Worm (Caenorhabditis elegans) whole organism, young adult: Measurements from ENCODE around the gene F13A2.4.

Source experiments
- B0019.2 ChIP-seq: fragments of 200-800 bp; sonication (Bioruptor generic); conservative IDR thresholded peaks from 2 replicates; pipeline ENCODE4 v1.3.6; 2022; ENCODE audit warnings: missing genetic modification reagents, missing genetic modification characterization, missing compliant biosample characterization
- B0261.1 ChIP-seq: sonication (generic microtip); optimal IDR thresholded peaks from 2 replicates; lab custom pipeline; 2016; ENCODE audit warnings: mild to moderate bottlenecking, missing genetic modification characterization, moderate library complexity, missing compliant biosample characterization
- C17E4.6 ChIP-seq: fragments of 200-800 bp; sonication (Bioruptor generic); IDR thresholded peaks from 2 replicates; pipeline ENCODE4 v1.3.6; 2022; ENCODE audit warnings: missing genetic modification reagents, missing genetic modification characterization, missing compliant biosample characterization
- F10E7.11 ChIP-seq: sonication (generic microtip); optimal IDR thresholded peaks from 2 replicates; lab custom pipeline; 2017; ENCODE audit warnings: mild to moderate bottlenecking, missing genetic modification characterization, moderate library complexity, missing compliant biosample characterization
- F23B12.7 ChIP-seq: sonication (generic microtip); optimal IDR thresholded peaks from 2 replicates; lab custom pipeline; 2017; ENCODE audit warnings: missing genetic modification characterization, mild to moderate bottlenecking, missing compliant biosample characterization, antibody characterized with exemption, moderate library complexity; ENCODE audit not compliant: insufficient read depth
- F39B2.1 ChIP-seq: fragments of 200-800 bp; sonication (Bioruptor generic); IDR thresholded peaks from 2 replicates; pipeline ENCODE4 v1.3.6; 2022; ENCODE audit warnings: missing genetic modification reagents, missing genetic modification characterization, missing compliant biosample characterization
- F57A8.1 ChIP-seq: fragments of 200-800 bp; sonication (Bioruptor generic); optimal IDR thresholded peaks from 2 replicates; lab custom pipeline; 2018; ENCODE audit warnings: mild to moderate bottlenecking, missing genetic modification characterization, moderate library complexity, missing compliant biosample characterization
- T26A5.8 ChIP-seq: sonication (generic microtip); optimal IDR thresholded peaks from 2 replicates; lab custom pipeline; 2016; ENCODE audit warnings: missing genetic modification characterization, missing compliant biosample characterization
- Y53F4B.3 ChIP-seq: fragments of 200-800 bp; sonication (Bioruptor generic); IDR thresholded peaks from 2 replicates; pipeline ENCODE4 v1.3.6; 2022; ENCODE audit warnings: missing genetic modification reagents, missing genetic modification characterization, missing compliant biosample characterization
- aptf-2 ChIP-seq: fragments of 200-800 bp; sonication (Bioruptor generic); conservative IDR thresholded peaks from 2 replicates; pipeline ENCODE4 v1.3.6; 2022; ENCODE audit warnings: missing genetic modification reagents, missing genetic modification characterization, missing compliant biosample characterization
- bed-2 ChIP-seq: fragments of 200-800 bp; sonication (Bioruptor generic); IDR thresholded peaks from 2 replicates; pipeline ENCODE4 v1.3.6; 2022; ENCODE audit warnings: missing genetic modification reagents, missing genetic modification characterization, missing compliant biosample characterization
- cebp-1 ChIP-seq, 2 experiments: fragments of 200-800 bp in 1 of 2; sonication (Bioruptor generic) in 1 of 2; sonication (generic microtip) in 1 of 2; IDR thresholded peaks in 1 of 2; optimal IDR thresholded peaks in 1 of 2; 2 replicates each; pipeline versions ENCODE4 v1.3.6 to Lab custom; 2017 to 2022; ENCODE audit warnings: missing compliant biosample characterization in 2 of 2, missing genetic modification characterization in 2 of 2, mild to moderate bottlenecking in 1 of 2, missing genetic modification reagents in 1 of 2, moderate library complexity in 1 of 2
- ceh-40 ChIP-seq: fragments of 200-800 bp; sonication (Bioruptor generic); IDR thresholded peaks from 2 replicates; pipeline ENCODE4 v1.3.6; 2022; ENCODE audit warnings: missing genetic modification characterization, missing compliant biosample characterization
- chd-7 ChIP-seq: sonication (generic microtip); optimal IDR thresholded peaks from 2 replicates; lab custom pipeline; 2016; ENCODE audit warnings: mild to moderate bottlenecking, missing genetic modification characterization, moderate library complexity, missing compliant biosample characterization
- egl-18 ChIP-seq: fragments of 200-800 bp; sonication (Bioruptor generic); IDR thresholded peaks from 2 replicates; pipeline ENCODE4 v1.3.6; 2022; ENCODE audit warnings: missing genetic modification reagents, missing genetic modification characterization, missing compliant biosample characterization
- egl-44 ChIP-seq: fragments of 200-800 bp; sonication (Bioruptor generic); IDR thresholded peaks from 2 replicates; pipeline ENCODE4 v1.3.6; 2022; ENCODE audit warnings: missing genetic modification reagents, missing genetic modification characterization, missing compliant biosample characterization
- egrh-3 ChIP-seq: fragments of 200-800 bp; sonication (Bioruptor generic); IDR thresholded peaks from 2 replicates; pipeline ENCODE4 v1.3.6; 2022; ENCODE audit warnings: missing genetic modification reagents, missing genetic modification characterization, missing compliant biosample characterization
- ekl-4 ChIP-seq: fragments of 200-800 bp; sonication (Bioruptor generic); IDR thresholded peaks from 2 replicates; pipeline ENCODE4 v1.3.6; 2022; ENCODE audit warnings: missing genetic modification reagents, missing genetic modification characterization, missing compliant biosample characterization
- him-1 ChIP-seq: sonication (generic microtip); optimal IDR thresholded peaks from 2 replicates; lab custom pipeline; 2016; ENCODE audit warnings: missing genotype, missing genetic modification reagents, missing genetic modification characterization, missing compliant biosample characterization
- hlh-26 ChIP-seq: fragments of 200-800 bp; sonication (Bioruptor generic); conservative IDR thresholded peaks from 2 replicates; pipeline ENCODE4 v1.3.6; 2022; ENCODE audit warnings: missing genetic modification reagents, missing genetic modification characterization, missing compliant biosample characterization
- hsf-1 ChIP-seq: fragments of 200-800 bp; sonication (Bioruptor generic); IDR thresholded peaks from 2 replicates; pipeline ENCODE4 v1.3.6; 2022; ENCODE audit warnings: missing genetic modification reagents, missing genetic modification characterization, missing compliant biosample characterization
- lag-1 ChIP-seq: fragments of 200-800 bp; sonication (Bioruptor generic); IDR thresholded peaks from 2 replicates; pipeline ENCODE4 v1.3.6; 2022; ENCODE audit warnings: missing genetic modification reagents, missing genetic modification characterization, missing compliant biosample characterization
- let-526 ChIP-seq: fragments of 200-800 bp; sonication (Bioruptor generic); IDR thresholded peaks from 2 replicates; pipeline ENCODE4 v1.3.6; 2022; ENCODE audit warnings: missing genetic modification reagents, missing genetic modification characterization, missing compliant biosample characterization
- lin-26 ChIP-seq: fragments of 200-800 bp; sonication (Bioruptor generic); IDR thresholded peaks from 2 replicates; pipeline ENCODE4 v1.3.6; 2022; ENCODE audit warnings: missing genetic modification reagents, missing genetic modification characterization, missing compliant biosample characterization
- lin-35 ChIP-seq, 3 experiments: fragments of 150-350 bp in 2 of 3; sonication (generic microtip) in 1 of 3; optimal IDR thresholded peaks; 2 replicates each; lab custom pipeline; 2014 to 2018; ENCODE audit warnings: missing biosample characterization in 3 of 3, missing genetic modification characterization in 3 of 3, missing genetic modification reagents in 3 of 3
- lin-54 ChIP-seq: fragments of 200-800 bp; sonication (Bioruptor generic); optimal IDR thresholded peaks from 2 replicates; lab custom pipeline; 2018; ENCODE audit warnings: mild to moderate bottlenecking, missing genetic modification characterization, missing compliant biosample characterization
- lsy-27 ChIP-seq: sonication (generic microtip); optimal IDR thresholded peaks from 2 replicates; lab custom pipeline; 2017; ENCODE audit warnings: missing genetic modification characterization, mild to moderate bottlenecking, missing compliant biosample characterization, antibody characterized with exemption, missing genotype, borderline replicate concordance; ENCODE audit not compliant: insufficient read depth
- madf-3 ChIP-seq: fragments of 200-800 bp; sonication (Bioruptor generic); IDR thresholded peaks from 2 replicates; pipeline ENCODE4 v1.3.6; 2022; ENCODE audit warnings: missing genetic modification reagents, missing genetic modification characterization, missing compliant biosample characterization
- madf-8 ChIP-seq: fragments of 200-800 bp; sonication (Bioruptor generic); conservative IDR thresholded peaks from 2 replicates; pipeline ENCODE4 v1.3.6; 2022; ENCODE audit warnings: missing genetic modification reagents, missing genetic modification characterization, missing compliant biosample characterization
- mel-28 ChIP-seq: sonication (generic microtip); optimal IDR thresholded peaks from 2 replicates; lab custom pipeline; 2016; ENCODE audit warnings: borderline replicate concordance, mild to moderate bottlenecking, missing genetic modification characterization, missing compliant biosample characterization
- nhr-120 ChIP-seq: fragments of 200-800 bp; sonication (Bioruptor generic); IDR thresholded peaks from 2 replicates; pipeline ENCODE4 v1.3.6; 2022; ENCODE audit warnings: missing genetic modification characterization, missing compliant biosample characterization
- nhr-80 ChIP-seq: sonication (generic microtip); optimal IDR thresholded peaks from 2 replicates; lab custom pipeline; 2016; ENCODE audit warnings: missing genetic modification characterization, missing compliant biosample characterization
- nhr-90 ChIP-seq: sonication (generic microtip); optimal IDR thresholded peaks from 2 replicates; lab custom pipeline; 2016; ENCODE audit warnings: missing genotype, mild to moderate bottlenecking, missing genetic modification characterization, missing compliant biosample characterization
- pbrm-1 ChIP-seq: fragments of 200-800 bp; sonication (Bioruptor generic); IDR thresholded peaks from 2 replicates; pipeline ENCODE4 v1.3.6; 2022; ENCODE audit warnings: missing genetic modification reagents, missing genetic modification characterization, missing compliant biosample characterization
- pha-4 ChIP-seq: fragments of 150-350 bp; sonication (generic microtip); optimal IDR thresholded peaks from 2 replicates; lab custom pipeline; 2014; ENCODE audit warnings: missing biosample characterization, missing genetic modification reagents, missing genetic modification characterization
- snpc-3.4 ChIP-seq: sonication (generic microtip); optimal IDR thresholded peaks from 2 replicates; lab custom pipeline; 2017; ENCODE audit warnings: missing genetic modification characterization, mild to moderate bottlenecking, missing compliant biosample characterization, antibody characterized with exemption, moderate library complexity, missing genotype, missing genetic modification reagents
- tbp1 ChIP-seq: fragments of 200-800 bp; sonication (Bioruptor generic); optimal IDR thresholded peaks from 2 replicates; lab custom pipeline; 2018; ENCODE audit warnings: mild to moderate bottlenecking, missing genetic modification characterization, missing compliant biosample characterization
- tbx-9 ChIP-seq: sonication (generic microtip); optimal IDR thresholded peaks from 2 replicates; lab custom pipeline; 2016; ENCODE audit warnings: borderline replicate concordance, missing genetic modification characterization, inconsistent platforms, missing compliant biosample characterization
- zim-3 ChIP-seq: sonication (generic microtip); optimal IDR thresholded peaks from 2 replicates; lab custom pipeline; 2017; ENCODE audit warnings: mild to moderate bottlenecking, missing genetic modification characterization, moderate library complexity, missing compliant biosample characterization
- ztf-25 ChIP-seq: fragments of 200-800 bp; sonication (Bioruptor generic); IDR thresholded peaks from 2 replicates; pipeline ENCODE4 v1.3.6; 2022; ENCODE audit warnings: missing genetic modification reagents, missing genetic modification characterization, missing compliant biosample characterization

Gene F13A2.4

ce11 chrV:4447637-4448036 lies 47.6 kb upstream of the F13A2.4 start (continued):
- TF ChIP-seq B0019.2 (GFP tag; lab: Robert Waterston, UW) (no peak), egrh-3 (GFP tag; lab: Robert Waterston, UW) (no peak), lin-35 (GFP tag; optimal IDR thresholded peaks at IDR 0.05; lab: Kevin White, UChicago) (no peak), lin-26 (GFP tag; lab: Robert Waterston, UW) (no peak), tbp1 (GFP tag; lab: Kevin White, UChicago) (peak; percentile 14), F23B12.7 (tag; lab: Kevin White, UChicago) (no peak), hsf-1 (GFP tag; lab: Robert Waterston, UW) (0 out of 2 replicates have a peak, but pooled peaks have one; percentile 15), madf-3 (no peak), T26A5.8 (no peak), ceh-40 (GFP tag; lab: Robert Waterston, UW) (no peak), F39B2.1 (GFP tag; lab: Robert Waterston, UW) (no peak), him-1 (no peak), snpc-3.4 (tag; lab: Kevin White, UChicago) (peak; percentile 74), egl-44 (GFP tag; lab: Robert Waterston, UW) (no peak), chd-7 (no peak), pha-4 (tag; lab: Kevin White, UChicago) (no peak), tbx-9 (no peak), F57A8.1 (GFP tag; lab: Kevin White, UChicago) (no peak), aptf-2 (GFP tag; lab: Robert Waterston, UW) (no peak), F10E7.11 (tag; lab: Kevin White, UChicago) (no peak), cebp-1 (GFP tag; IDR thresholded peaks at IDR 0.05; lab: Robert Waterston, UW) (no peak), cebp-1 (tag; optimal IDR thresholded peaks at IDR 0.05; lab: Kevin White, UChicago) (no peak), ztf-25 (no peak), Y53F4B.3 (GFP tag; lab: Robert Waterston, UW) (no peak), lsy-27 (tag; lab: Kevin White, UChicago) (no peak), lin-54 (GFP tag; lab: Kevin White, UChicago) (peak; percentile 50), egl-18 (no peak), bed-2 (GFP tag; lab: Robert Waterston, UW) (no peak), ekl-4 (GFP tag; lab: Robert Waterston, UW) (no peak), nhr-120 (no peak), hlh-26 (GFP tag; lab: Robert Waterston, UW) (no peak), lag-1 (no peak), zim-3 (tag; lab: Kevin White, UChicago) (no peak), let-526 (no peak), B0261.1 (no peak), C17E4.6 (no peak), madf-8 (GFP tag; lab: Robert Waterston, UW) (0 out of 2 replicates have a peak, but pooled peaks have one; percentile 21), nhr-90 (tag; lab: Kevin White, UChicago) (no peak)

- TF ChIP-seq pbrm-1 (GFP tag; lab: Robert Waterston, UW) (no peak), him-1 (peak; percentile 40), mel-28 (tag; lab: Kevin White, UChicago) (no peak), nhr-80 (tag; lab: Kevin White, UChicago) (peak; percentile 47)
- TF ChIP-seq, all 124 proteins: peak for 2
Observed at ce11 chrV:4442749-4443381, 42.8 kb upstream of the F13A2.4 start, which contains the start of gene rft-1. rft-1 (minus strand) TSS chrV:4443223.
